Fruit fly (Drosophila melanogaster) whole organism, embryonic: ENCODE results near the gene CG31104.
A peak's percentile ranks its signal among the peaks of the same experiment; 100 is the strongest.

Source experiments
- Atf3 ChIP-seq: fragments of 200-800 bp; sonication (Bioruptor generic); optimal IDR thresholded peaks from 3 replicates; lab custom pipeline; 2016; ENCODE audit warnings: missing biosample characterization, missing genetic modification characterization
- B-H2 ChIP-seq: fragments of 200-800 bp; sonication (Bioruptor generic); optimal IDR thresholded peaks from 2 replicates; lab custom pipeline; 2018; ENCODE audit warnings: missing biosample characterization, mild to moderate bottlenecking, missing genetic modification characterization
- CG10209 ChIP-seq: fragments of 200-800 bp; sonication (Bioruptor generic); optimal IDR thresholded peaks from 3 replicates; lab custom pipeline; 2017; ENCODE audit warnings: missing biosample characterization, mild to moderate bottlenecking, missing genetic modification characterization, missing genetic modification reagents
- CG10366 ChIP-seq: fragments of 200-800 bp; sonication (Bioruptor generic); IDR thresholded peaks from 2 replicates; pipeline ENCODE4 v1.3.6; 2022; ENCODE audit warnings: missing biosample characterization, missing genetic modification characterization
- CG11723 ChIP-seq: fragments of 200-800 bp; sonication (Bioruptor generic); optimal IDR thresholded peaks from 2 replicates; lab custom pipeline; 2017; ENCODE audit warnings: missing biosample characterization, mild to moderate bottlenecking, missing genetic modification characterization
- CG12155 ChIP-seq: fragments of 200-800 bp; sonication (Bioruptor generic); optimal IDR thresholded peaks from 3 replicates; lab custom pipeline; 2016; ENCODE audit warnings: missing biosample characterization, missing genetic modification characterization
- CG1233 ChIP-seq: fragments of 200-800 bp; sonication (Bioruptor generic); optimal IDR thresholded peaks from 4 replicates; lab custom pipeline; 2018; ENCODE audit warnings: missing biosample characterization, mild to moderate bottlenecking, missing genetic modification characterization
- CG1529 ChIP-seq: fragments of 200-800 bp; sonication (Bioruptor generic); optimal IDR thresholded peaks from 3 replicates; lab custom pipeline; 2018; ENCODE audit warnings: missing biosample characterization, missing genetic modification characterization
- CG1603 ChIP-seq: fragments of 200-800 bp; sonication (Bioruptor generic); optimal IDR thresholded peaks from 2 replicates; lab custom pipeline; 2019; ENCODE audit warnings: missing biosample characterization, mild to moderate bottlenecking, missing genetic modification characterization, moderate library complexity
- CG17186 ChIP-seq: fragments of 200-800 bp; sonication (Bioruptor generic); optimal IDR thresholded peaks from 3 replicates; lab custom pipeline; 2017; ENCODE audit warnings: missing biosample characterization, missing genetic modification reagents, missing genetic modification characterization
- CG31224 ChIP-seq: fragments of 200-800 bp; sonication (Bioruptor generic); IDR thresholded peaks from 2 replicates; pipeline ENCODE4 v1.3.6; 2022; ENCODE audit warnings: missing biosample characterization, missing genetic modification characterization
- CG33557 ChIP-seq: fragments of 200-800 bp; sonication (Bioruptor generic); optimal IDR thresholded peaks from 2 replicates; lab custom pipeline; 2019; ENCODE audit warnings: missing biosample characterization, mild to moderate bottlenecking, missing genetic modification characterization, moderate library complexity
- CG4360 ChIP-seq: fragments of 200-800 bp; sonication (Bioruptor generic); IDR thresholded peaks from 2 replicates; pipeline ENCODE4 v1.3.6; 2022; ENCODE audit warnings: missing biosample characterization, missing genetic modification characterization
- CG8089 ChIP-seq: fragments of 200-800 bp; sonication (Bioruptor generic); optimal IDR thresholded peaks from 3 replicates; lab custom pipeline; 2016; ENCODE audit warnings: missing biosample characterization, missing genetic modification characterization
- CG9437 ChIP-seq: fragments of 200-800 bp; sonication (Bioruptor generic); optimal IDR thresholded peaks from 2 replicates; lab custom pipeline; 2018; ENCODE audit warnings: missing biosample characterization, mild to moderate bottlenecking, missing genetic modification characterization
- Camta ChIP-seq: fragments of 200-800 bp; sonication (Bioruptor generic); optimal IDR thresholded peaks from 2 replicates; lab custom pipeline; 2016; ENCODE audit warnings: missing biosample characterization, missing genetic modification characterization
- CkIIα-i1 ChIP-seq: fragments of 200-800 bp; sonication (Bioruptor generic); IDR thresholded peaks from 2 replicates; pipeline ENCODE4 v1.3.6; 2022; ENCODE audit warnings: missing biosample characterization, missing genetic modification characterization
- Dek ChIP-seq: fragments of 200-800 bp; sonication (Bioruptor generic); optimal IDR thresholded peaks from 3 replicates; lab custom pipeline; 2019; ENCODE audit warnings: missing biosample characterization, mild to moderate bottlenecking, missing genetic modification characterization, moderate library complexity
- Doc2 ChIP-seq: fragments of 200-800 bp; sonication (Bioruptor generic); IDR thresholded peaks from 2 replicates; pipeline ENCODE4 v1.3.6; 2022; ENCODE audit warnings: missing biosample characterization, missing genetic modification characterization
- Elba2 ChIP-seq: fragments of 200-800 bp; sonication (Bioruptor generic); optimal IDR thresholded peaks from 3 replicates; lab custom pipeline; 2016; ENCODE audit warnings: missing biosample characterization, missing genetic modification characterization
- Fer2 ChIP-seq: fragments of 200-800 bp; sonication (Bioruptor generic); optimal IDR thresholded peaks from 2 replicates; lab custom pipeline; 2018; ENCODE audit warnings: missing biosample characterization, mild to moderate bottlenecking, missing genetic modification characterization, moderate library complexity
- Gug ChIP-seq: fragments of 200-800 bp; sonication (Bioruptor generic); IDR thresholded peaks from 4 replicates; pipeline ENCODE4 v1.3.6; 2022; ENCODE audit warnings: missing biosample characterization, missing genetic modification characterization
- HLH3B ChIP-seq: fragments of 200-800 bp; sonication (Bioruptor generic); IDR thresholded peaks from 2 replicates; pipeline ENCODE4 v1.3.6; 2022; ENCODE audit warnings: missing biosample characterization, missing genetic modification characterization
- Hsf ChIP-seq: fragments of 200-800 bp; sonication (Bioruptor generic); optimal IDR thresholded peaks from 3 replicates; lab custom pipeline; 2016; ENCODE audit warnings: missing biosample characterization, missing genetic modification characterization
- Myb ChIP-seq: fragments of 200-800 bp; sonication (Bioruptor generic); optimal IDR thresholded peaks from 2 replicates; lab custom pipeline; 2016; ENCODE audit warnings: missing biosample characterization, missing genetic modification characterization
- NC2β ChIP-seq: fragments of 200-800 bp; sonication (Bioruptor generic); optimal IDR thresholded peaks from 2 replicates; lab custom pipeline; 2016; ENCODE audit warnings: missing biosample characterization, missing genetic modification characterization
- Spps ChIP-seq: fragments of 200-800 bp; sonication (Bioruptor generic); optimal IDR thresholded peaks from 2 replicates; lab custom pipeline; 2018; ENCODE audit warnings: missing biosample characterization, mild to moderate bottlenecking, missing genetic modification characterization
- amos ChIP-seq: fragments of 200-800 bp; sonication (Bioruptor generic); IDR thresholded peaks from 2 replicates; pipeline ENCODE4 v1.3.6; 2022; ENCODE audit warnings: missing biosample characterization, missing genetic modification characterization; ENCODE audit not compliant: partially characterized antibody
- ato ChIP-seq: fragments of 200-800 bp; sonication (Bioruptor generic); IDR thresholded peaks from 2 replicates; pipeline ENCODE4 v1.3.6; 2022; ENCODE audit warnings: missing biosample characterization, missing genetic modification characterization; ENCODE audit not compliant: partially characterized antibody
- bab2 ChIP-seq: fragments of 200-800 bp; sonication (Bioruptor generic); optimal IDR thresholded peaks from 2 replicates; lab custom pipeline; 2016; ENCODE audit warnings: missing biosample characterization, missing genetic modification characterization
- cad ChIP-seq: fragments of >200 bp; optimal IDR thresholded peaks from 2 replicates; lab custom pipeline; 2017; ENCODE audit warnings: missing biosample characterization, missing genetic modification characterization
- cas ChIP-seq: fragments of 200-800 bp; sonication (Bioruptor generic); IDR thresholded peaks from 2 replicates; pipeline ENCODE4 v1.3.6; 2022; ENCODE audit warnings: missing biosample characterization, missing genetic modification characterization
- cato ChIP-seq: fragments of 200-800 bp; sonication (Bioruptor generic); optimal IDR thresholded peaks from 2 replicates; lab custom pipeline; 2016; ENCODE audit warnings: missing biosample characterization, missing genetic modification characterization, borderline replicate concordance
- chif ChIP-seq, 2 experiments: fragments of 200-800 bp; sonication (Bioruptor generic); optimal IDR thresholded peaks; 3 replicates each; lab custom pipeline; 2016; ENCODE audit warnings: missing biosample characterization in 2 of 2, missing genetic modification characterization in 2 of 2
- chm ChIP-seq: fragments of 200-800 bp; sonication (Bioruptor generic); IDR thresholded peaks from 2 replicates; pipeline ENCODE4 v1.3.6; 2022; ENCODE audit warnings: missing biosample characterization, missing genetic modification characterization
- crc ChIP-seq: fragments of 200-800 bp; sonication (Bioruptor generic); optimal IDR thresholded peaks from 2 replicates; lab custom pipeline; 2016; ENCODE audit warnings: missing biosample characterization, missing genetic modification characterization
- fd102C ChIP-seq: fragments of 200-800 bp; sonication (Bioruptor generic); optimal IDR thresholded peaks from 2 replicates; lab custom pipeline; 2018; ENCODE audit warnings: missing biosample characterization, mild to moderate bottlenecking, missing genetic modification characterization, moderate library complexity
- gce ChIP-seq: fragments of 200-800 bp; sonication (Bioruptor generic); IDR thresholded peaks from 3 replicates; pipeline ENCODE4 v1.3.6; 2022; ENCODE audit warnings: missing biosample characterization, missing genetic modification characterization
- gsb ChIP-seq: fragments of 200-800 bp; sonication (Bioruptor generic); IDR thresholded peaks from 2 replicates; pipeline ENCODE4 v1.3.6; 2022; ENCODE audit warnings: missing biosample characterization, missing genetic modification characterization
- hth ChIP-seq: fragments of >200 bp; optimal IDR thresholded peaks from 2 replicates; lab custom pipeline; 2017; ENCODE audit warnings: inconsistent platforms
- mirr ChIP-seq: fragments of 200-800 bp; sonication (Bioruptor generic); optimal IDR thresholded peaks from 3 replicates; lab custom pipeline; 2018; ENCODE audit warnings: missing biosample characterization, mild to moderate bottlenecking, missing genetic modification characterization
- mld ChIP-seq: fragments of 200-800 bp; sonication (Bioruptor generic); IDR thresholded peaks from 3 replicates; pipeline ENCODE4 v1.3.6; 2022; ENCODE audit warnings: missing biosample characterization, missing genetic modification characterization; ENCODE audit not compliant: partially characterized antibody
- org-1 ChIP-seq: fragments of 200-800 bp; sonication (Bioruptor generic); optimal IDR thresholded peaks from 2 replicates; lab custom pipeline; 2017; ENCODE audit warnings: missing biosample characterization, missing genetic modification characterization
- pfk ChIP-seq: fragments of 200-800 bp; sonication (Bioruptor generic); optimal IDR thresholded peaks from 2 replicates; lab custom pipeline; 2018; ENCODE audit warnings: missing biosample characterization, mild to moderate bottlenecking, missing genetic modification characterization, moderate library complexity
- pros ChIP-seq: fragments of 200-800 bp; sonication (Bioruptor generic); optimal IDR thresholded peaks from 3 replicates; lab custom pipeline; 2019; ENCODE audit warnings: missing biosample characterization, mild to moderate bottlenecking, missing genetic modification characterization, moderate library complexity
- pum ChIP-seq: fragments of 200-800 bp; sonication (Bioruptor generic); optimal IDR thresholded peaks from 2 replicates; lab custom pipeline; 2016; ENCODE audit warnings: missing biosample characterization, missing genetic modification characterization
- sc ChIP-seq, 3 experiments: fragments of >200 bp in 2 of 3; fragments of 200-800 bp in 1 of 3; sonication (Bioruptor generic) in 1 of 3; optimal IDR thresholded peaks; 2 replicates in 2 of 3; 3 replicates in 1 of 3; lab custom pipeline; 2017; ENCODE audit warnings: mild to moderate bottlenecking in 1 of 3, missing biosample characterization in 1 of 3, missing genetic modification characterization in 1 of 3, missing genetic modification reagents in 1 of 3
- shn ChIP-seq: fragments of 200-800 bp; sonication (Bioruptor generic); optimal IDR thresholded peaks from 3 replicates; lab custom pipeline; 2016; ENCODE audit warnings: missing biosample characterization, missing genetic modification characterization
- sisA ChIP-seq: fragments of 200-800 bp; sonication (Bioruptor generic); IDR thresholded peaks from 2 replicates; pipeline ENCODE4 v1.3.6; 2022; ENCODE audit warnings: missing biosample characterization, missing genetic modification characterization
- zen2 ChIP-seq: fragments of 200-800 bp; sonication (Bioruptor generic); IDR thresholded peaks from 3 replicates; pipeline ENCODE4 v1.3.6; 2022; ENCODE audit warnings: missing biosample characterization, missing genetic modification characterization; ENCODE audit not compliant: partially characterized antibody
- zf30C ChIP-seq: fragments of 200-800 bp; sonication (Bioruptor generic); optimal IDR thresholded peaks from 3 replicates; lab custom pipeline; 2018; ENCODE audit warnings: missing biosample characterization, mild to moderate bottlenecking, missing genetic modification characterization

Gene CG31104

dm6 chr3R:25265589-25266201 is 19.6 kb upstream of the CG31104 start, which contains the start of the genes GlnRS and RIOK2 (continued):
- TF ChIP-seq cas (GFP tag; lab: Robert Waterston, UW) = 0 out of 2 replicates have a peak, but pooled peaks have one; percentile 13
- no peak for TF ChIP-seq gsb
- no peak for TF ChIP-seq shn (GFP tag; lab: Kevin White, UChicago)
- no peak for TF ChIP-seq CG9437
- no peak for TF ChIP-seq HLH3B
- peak; percentile 95 for TF ChIP-seq zen2 (GFP tag; lab: Robert Waterston, UW)
- TF ChIP-seq mirr (GFP tag; lab: Kevin White, UChicago) = peak; percentile 6
- TF ChIP-seq org-1 = no peak
- no peak for TF ChIP-seq gce
- peak; percentile 5 for TF ChIP-seq Atf3 (GFP tag; lab: Kevin White, UChicago)
- no peak for TF ChIP-seq CG31224 (GFP tag; lab: Robert Waterston, UW)
- TF ChIP-seq CG10209 = no peak
- TF ChIP-seq pros = no peak
- no peak for TF ChIP-seq sisA
- TF ChIP-seq Myb (GFP tag; lab: Kevin White, UChicago) = peak; percentile 60
- no peak for TF ChIP-seq sc (optimal IDR thresholded peaks at IDR 0.05; lab: Kevin White, UChicago)
- no peak for TF ChIP-seq sc (GFP tag; optimal IDR thresholded peaks at IDR 0.05; lab: Kevin White, UChicago)
- TF ChIP-seq crc (GFP tag; lab: Kevin White, UChicago) = no peak
- TF ChIP-seq Fer2 (tag; lab: Kevin White, UChicago) = no peak
- no peak for TF ChIP-seq CG10366 (GFP tag; lab: Robert Waterston, UW)
- no peak for TF ChIP-seq Camta (GFP tag; lab: Kevin White, UChicago)
- TF ChIP-seq pfk = no peak
- no peak for TF ChIP-seq pum
- peak; percentile 97 for TF ChIP-seq amos
- TF ChIP-seq Gug (GFP tag; lab: Robert Waterston, UW) = no peak
- no peak for TF ChIP-seq CG11723 (GFP tag; lab: Kevin White, UChicago)
- TF ChIP-seq CkIIα-i1 (GFP tag; lab: Robert Waterston, UW) = no peak
- no peak for TF ChIP-seq Spps
- TF ChIP-seq ato (GFP tag; lab: Robert Waterston, UW) = peak; percentile 90
- TF ChIP-seq Dek (tag; lab: Kevin White, UChicago) = no peak
- TF ChIP-seq cato (GFP tag; lab: Kevin White, UChicago) = no peak
- TF ChIP-seq bab2 = no peak
- no peak for TF ChIP-seq CG4360 (GFP tag; lab: Robert Waterston, UW)
- no peak for TF ChIP-seq CG1233
- TF ChIP-seq mld (GFP tag; lab: Robert Waterston, UW) = peak; percentile 91
- no peak for TF ChIP-seq Doc2 (GFP tag; lab: Robert Waterston, UW)
- TF ChIP-seq chif (GFP tag; optimal IDR thresholded peaks at IDR 0.05; lab: Kevin White, UChicago) = no peak
- TF ChIP-seq CG33557 (GFP tag; lab: Kevin White, UChicago) = no peak
- TF ChIP-seq cad (GFP tag; lab: Kevin White, UChicago) = no peak
- peak; percentile 77 for TF ChIP-seq CG17186
- no peak for TF ChIP-seq fd102C (GFP tag; lab: Kevin White, UChicago)
- no peak for TF ChIP-seq hth (lab: Kevin White, UChicago)
- TF ChIP-seq CG1603 (tag; lab: Kevin White, UChicago) = peak; percentile 94
- TF ChIP-seq zf30C = no peak
- peak; percentile 35 for TF ChIP-seq Hsf (GFP tag; lab: Kevin White, UChicago)
- TF ChIP-seq CG1529 (GFP tag; lab: Kevin White, UChicago) = no peak
- no peak for TF ChIP-seq CG8089 (GFP tag; lab: Kevin White, UChicago)
- no peak for TF ChIP-seq CG12155 (GFP tag; lab: Kevin White, UChicago)
- TF ChIP-seq chm (GFP tag; lab: Robert Waterston, UW) = no peak
- TF ChIP-seq B-H2 = peak; percentile 53
- no peak for TF ChIP-seq Elba2 (GFP tag; lab: Kevin White, UChicago)
- TF ChIP-seq NC2β (GFP tag; lab: Kevin White, UChicago) = peak; percentile 45
